Worm (Caenorhabditis elegans) whole organism, late embryonic: Measurements from ENCODE around the gene ZC449.5.

Source experiments
- F13H6.1 ChIP-seq: sonication (generic microtip); optimal IDR thresholded peaks from 2 replicates; lab custom pipeline; 2016; ENCODE audit warnings: missing genetic modification characterization, missing compliant biosample characterization
- K02D7.2 ChIP-seq: sonication (generic microtip); optimal IDR thresholded peaks from 2 replicates; lab custom pipeline; 2017; ENCODE audit warnings: mild to moderate bottlenecking, missing genetic modification characterization, missing compliant biosample characterization
- ahr-1 ChIP-seq: sonication (generic microtip); optimal IDR thresholded peaks from 2 replicates; lab custom pipeline; 2016; ENCODE audit warnings: missing genetic modification characterization, missing compliant biosample characterization
- ceh-14 ChIP-seq: sonication (generic microtip); optimal IDR thresholded peaks from 2 replicates; lab custom pipeline; 2016; ENCODE audit warnings: missing genotype, missing genetic modification characterization, missing compliant biosample characterization
- ceh-18 ChIP-seq: sonication (generic microtip); optimal IDR thresholded peaks from 2 replicates; lab custom pipeline; 2016; ENCODE audit warnings: missing genetic modification characterization, missing compliant biosample characterization
- ceh-19 ChIP-seq: fragments of 200-800 bp; sonication (Bioruptor generic); optimal IDR thresholded peaks from 2 replicates; lab custom pipeline; 2018; ENCODE audit warnings: mild to moderate bottlenecking, missing genetic modification characterization, missing compliant biosample characterization
- ceh-30 ChIP-seq: fragments of 150-350 bp; optimal IDR thresholded peaks from 2 replicates; lab custom pipeline; 2014; ENCODE audit warnings: missing biosample characterization, missing genetic modification characterization
- ceh-34 ChIP-seq: sonication (generic microtip); optimal IDR thresholded peaks from 2 replicates; lab custom pipeline; 2016; ENCODE audit warnings: mild to moderate bottlenecking, missing genetic modification characterization, missing compliant biosample characterization
- ceh-6 ChIP-seq: fragments of 200-800 bp; sonication (Bioruptor generic); optimal IDR thresholded peaks from 2 replicates; lab custom pipeline; 2018; ENCODE audit warnings: mild to moderate bottlenecking, missing genetic modification characterization, missing compliant biosample characterization
- ceh-9 ChIP-seq: sonication (generic microtip); optimal IDR thresholded peaks from 2 replicates; lab custom pipeline; 2016; ENCODE audit warnings: mild to moderate bottlenecking, missing genetic modification characterization, inconsistent platforms, missing compliant biosample characterization
- dmd-4 ChIP-seq: sonication (generic microtip); optimal IDR thresholded peaks from 2 replicates; lab custom pipeline; 2016; ENCODE audit warnings: borderline replicate concordance, missing genetic modification characterization, missing compliant biosample characterization
- dve-1 ChIP-seq: sonication (generic microtip); optimal IDR thresholded peaks from 2 replicates; lab custom pipeline; 2017; ENCODE audit warnings: antibody characterized with exemption, mild to moderate bottlenecking, missing genetic modification characterization, missing compliant biosample characterization
- elt-2 ChIP-seq: sonication (generic microtip); optimal IDR thresholded peaks from 2 replicates; lab custom pipeline; 2016; ENCODE audit warnings: missing genetic modification reagents, missing genetic modification characterization, missing compliant biosample characterization
- eyg-1 ChIP-seq: sonication (generic microtip); optimal IDR thresholded peaks from 2 replicates; lab custom pipeline; 2016; ENCODE audit warnings: missing genotype, missing genetic modification characterization, missing compliant biosample characterization
- gmeb-2 ChIP-seq: sonication (generic microtip); optimal IDR thresholded peaks from 2 replicates; lab custom pipeline; 2016; ENCODE audit warnings: missing genetic modification characterization, inconsistent platforms, missing compliant biosample characterization
- hlh-13 ChIP-seq: fragments of 200-800 bp; sonication (Bioruptor generic); optimal IDR thresholded peaks from 2 replicates; lab custom pipeline; 2018; ENCODE audit warnings: mild to moderate bottlenecking, missing genetic modification characterization, missing compliant biosample characterization
- hlh-15 ChIP-seq: sonication (generic microtip); optimal IDR thresholded peaks from 2 replicates; lab custom pipeline; 2016; ENCODE audit warnings: missing genetic modification characterization, missing compliant biosample characterization
- hlh-30 ChIP-seq: sonication (generic microtip); optimal IDR thresholded peaks from 2 replicates; lab custom pipeline; 2017; ENCODE audit warnings: antibody characterized with exemption, missing genetic modification characterization, missing compliant biosample characterization; ENCODE audit not compliant: insufficient read depth
- hlh-6 ChIP-seq: sonication (generic microtip); optimal IDR thresholded peaks from 2 replicates; lab custom pipeline; 2016; ENCODE audit warnings: missing genotype, missing genetic modification characterization, missing compliant biosample characterization
- lim-6 ChIP-seq: sonication (generic microtip); optimal IDR thresholded peaks from 2 replicates; lab custom pipeline; 2016; ENCODE audit warnings: missing genetic modification characterization, missing compliant biosample characterization
- lin-11 ChIP-seq: fragments of 200-800 bp; sonication (Bioruptor generic); optimal IDR thresholded peaks from 2 replicates; lab custom pipeline; 2018; ENCODE audit warnings: mild to moderate bottlenecking, missing genetic modification characterization, missing compliant biosample characterization
- madf-2 ChIP-seq: sonication (generic microtip); optimal IDR thresholded peaks from 2 replicates; lab custom pipeline; 2017; ENCODE audit warnings: missing genetic modification characterization, missing compliant biosample characterization
- nfya-1 ChIP-seq: sonication (generic microtip); optimal IDR thresholded peaks from 2 replicates; lab custom pipeline; 2017; ENCODE audit warnings: missing genetic modification characterization, mild to moderate bottlenecking, missing compliant biosample characterization, antibody characterized with exemption, moderate library complexity
- nhr-11 ChIP-seq: fragments of 150-350 bp; optimal IDR thresholded peaks from 2 replicates; lab custom pipeline; 2014; ENCODE audit warnings: missing biosample characterization, missing genetic modification characterization
- nhr-232 ChIP-seq: sonication (generic microtip); optimal IDR thresholded peaks from 2 replicates; lab custom pipeline; 2016; ENCODE audit warnings: missing genetic modification characterization, missing compliant biosample characterization
- npax-4 ChIP-seq: sonication (generic microtip); optimal IDR thresholded peaks from 2 replicates; lab custom pipeline; 2016; ENCODE audit warnings: missing genetic modification characterization, missing compliant biosample characterization
- pag-3 ChIP-seq: sonication (generic microtip); optimal IDR thresholded peaks from 2 replicates; lab custom pipeline; 2016; ENCODE audit warnings: missing compliant biosample characterization, missing genetic modification characterization, borderline replicate concordance
- pha-2 ChIP-seq: sonication (generic microtip); optimal IDR thresholded peaks from 2 replicates; lab custom pipeline; 2017; ENCODE audit warnings: mild to moderate bottlenecking, missing genetic modification characterization, missing compliant biosample characterization
- pqm-1 ChIP-seq: sonication (generic microtip); optimal IDR thresholded peaks from 2 replicates; lab custom pipeline; 2016; ENCODE audit warnings: missing genetic modification characterization, missing compliant biosample characterization
- ref-2 ChIP-seq: sonication (generic microtip); optimal IDR thresholded peaks from 2 replicates; lab custom pipeline; 2016; ENCODE audit warnings: missing genetic modification characterization, missing compliant biosample characterization
- rnt-1 ChIP-seq: sonication (generic microtip); optimal IDR thresholded peaks from 2 replicates; lab custom pipeline; 2016; ENCODE audit warnings: missing genetic modification characterization, missing compliant biosample characterization
- sdc-2 ChIP-seq: sonication (generic microtip); optimal IDR thresholded peaks from 2 replicates; lab custom pipeline; 2016; ENCODE audit warnings: missing genotype, missing genetic modification characterization, missing compliant biosample characterization
- sox-2 ChIP-seq: fragments of 200-800 bp; sonication (Bioruptor generic); IDR thresholded peaks from 2 replicates; pipeline ENCODE4 v1.3.6; 2022; ENCODE audit warnings: missing genetic modification reagents, missing genetic modification characterization, missing compliant biosample characterization
- tbx-2 ChIP-seq: sonication (generic microtip); optimal IDR thresholded peaks from 2 replicates; lab custom pipeline; 2016; ENCODE audit warnings: missing genetic modification characterization, missing compliant biosample characterization
- unc-42 ChIP-seq: sonication (generic microtip); optimal IDR thresholded peaks from 2 replicates; lab custom pipeline; 2016; ENCODE audit warnings: missing genotype, missing genetic modification characterization, missing compliant biosample characterization
- zip-5 ChIP-seq: sonication (generic microtip); optimal IDR thresholded peaks from 2 replicates; lab custom pipeline; 2016; ENCODE audit warnings: missing genetic modification characterization, missing compliant biosample characterization

Gene ZC449.5

DNA sequence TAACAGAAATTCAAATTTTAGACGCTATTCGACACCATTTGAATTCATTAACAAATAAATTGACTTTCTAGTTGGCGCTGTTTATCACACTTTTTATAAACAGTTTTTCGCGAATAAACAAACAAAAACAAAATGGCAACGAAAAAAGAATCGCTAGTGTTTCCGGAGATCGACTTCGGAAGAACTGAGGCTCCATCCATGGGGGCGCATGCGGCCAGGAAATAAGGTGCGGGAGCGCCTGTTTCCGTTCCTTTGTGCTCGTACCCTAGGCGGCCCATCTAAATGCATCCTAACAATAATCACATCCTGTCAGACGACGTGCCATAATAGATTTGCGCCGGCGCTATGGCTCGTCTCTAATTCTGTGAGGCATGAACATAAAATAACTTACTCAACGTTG is 46.5 kb upstream of the ZC449.5 start:
- TF ChIP-seq lin-11 (tag; lab: Kevin White, UChicago): no peak
- TF ChIP-seq ceh-9: no peak
- TF ChIP-seq sox-2 (GFP tag; lab: Robert Waterston, UW): no peak
- no peak for TF ChIP-seq ref-2
- TF ChIP-seq unc-42: no peak
- TF ChIP-seq zip-5: no peak
- no peak for TF ChIP-seq ceh-19 (GFP tag; lab: Kevin White, UChicago)
- no peak for TF ChIP-seq nhr-11
- TF ChIP-seq F13H6.1 (tag; lab: Kevin White, UChicago): no peak
- no peak for TF ChIP-seq hlh-15 (tag; lab: Kevin White, UChicago)
- no peak for TF ChIP-seq ceh-14 (tag; lab: Kevin White, UChicago)
- TF ChIP-seq eyg-1 (tag; lab: Kevin White, UChicago): no peak
- no peak for TF ChIP-seq ceh-6 (GFP tag; lab: Kevin White, UChicago)
- TF ChIP-seq rnt-1 (tag; lab: Kevin White, UChicago): no peak
- TF ChIP-seq pha-2 (tag; lab: Kevin White, UChicago): no peak
- no peak for TF ChIP-seq dve-1
- no peak for TF ChIP-seq nhr-232
- no peak for TF ChIP-seq gmeb-2 (tag; lab: Kevin White, UChicago)
- TF ChIP-seq lim-6 (tag; lab: Kevin White, UChicago): no peak

DNA sequence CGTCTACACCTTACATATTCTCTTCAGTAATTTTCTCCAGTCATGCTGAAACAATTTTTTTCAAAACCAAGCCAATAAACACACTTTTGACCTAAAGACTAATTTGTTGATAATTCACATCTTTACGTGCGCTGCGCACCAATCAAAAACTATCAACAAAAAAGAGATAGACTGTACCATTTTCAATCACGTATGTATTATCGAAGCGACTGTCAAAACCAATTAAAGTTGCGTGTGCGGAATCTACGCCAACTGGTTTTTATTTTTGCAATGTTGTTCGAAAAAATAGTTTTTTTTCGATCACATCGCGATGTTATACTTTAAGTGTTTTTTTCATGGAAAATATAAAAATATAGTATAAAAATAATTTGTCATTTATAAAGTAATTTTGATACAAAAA is 41.7 kb upstream of the ZC449.5 start:
- TF ChIP-seq lin-11 (tag; lab: Kevin White, UChicago) (no peak), gmeb-2 (tag; lab: Kevin White, UChicago) (no peak), npax-4 (tag; lab: Kevin White, UChicago) (no peak), ceh-18 (tag; lab: Kevin White, UChicago) (no peak), unc-42 (no peak), ceh-6 (GFP tag; lab: Kevin White, UChicago) (no peak), nfya-1 (no peak), madf-2 (tag; lab: Kevin White, UChicago) (no peak), sox-2 (GFP tag; lab: Robert Waterston, UW) (no peak)

DNA sequence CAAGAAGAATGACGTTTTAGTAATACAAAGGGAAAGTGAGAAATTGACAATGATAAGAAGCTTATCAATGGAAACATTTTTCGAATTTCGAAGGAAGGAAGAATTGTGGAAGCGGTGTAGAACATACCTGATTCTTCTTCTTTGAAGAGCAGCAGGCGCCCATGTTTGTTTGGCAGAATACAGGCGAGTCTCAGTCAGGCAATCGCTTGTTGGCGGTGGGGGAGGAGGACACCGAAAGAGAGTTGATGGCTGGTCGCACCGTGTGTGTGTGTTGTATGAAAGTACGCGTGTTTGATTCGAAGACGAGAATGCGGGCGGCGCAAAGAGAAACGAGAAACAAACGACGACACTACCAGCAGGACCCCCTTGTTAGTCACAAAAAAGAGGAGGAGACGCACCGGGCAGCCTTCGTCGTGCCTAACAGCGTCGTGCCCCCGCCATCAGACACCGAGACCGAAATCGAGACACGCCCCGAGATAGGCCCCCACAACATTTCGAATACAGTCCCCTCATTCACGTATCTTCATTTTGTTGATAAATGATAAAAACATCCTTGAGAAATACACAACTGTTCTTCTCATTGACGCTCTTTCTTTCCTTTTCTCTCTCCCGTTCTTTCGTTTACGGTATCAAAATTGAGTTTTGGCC is 40.2 kb upstream of the ZC449.5 start, which contains the start of gene cal-5:
Gene cal-5, minus strand, starts transcription at position 266 of the 648 bp plus-strand sequence.
- TF ChIP-seq dmd-4 (peak; percentile 6), sdc-2 (peak; percentile 42), tbx-2 (peak; percentile 27), hlh-30 (no peak), ref-2 (peak; percentile 43), pqm-1 (tag; lab: Kevin White, UChicago) (peak; percentile 43), ceh-30 (tag; lab: Kevin White, UChicago) (no peak), zip-5 (no peak), hlh-6 (tag; lab: Kevin White, UChicago) (peak; percentile 71), ceh-18 (tag; lab: Kevin White, UChicago) (peak; percentile 8), elt-2 (tag; lab: Kevin White, UChicago) (peak; percentile 13), ceh-14 (tag; lab: Kevin White, UChicago) (no peak)

DNA sequence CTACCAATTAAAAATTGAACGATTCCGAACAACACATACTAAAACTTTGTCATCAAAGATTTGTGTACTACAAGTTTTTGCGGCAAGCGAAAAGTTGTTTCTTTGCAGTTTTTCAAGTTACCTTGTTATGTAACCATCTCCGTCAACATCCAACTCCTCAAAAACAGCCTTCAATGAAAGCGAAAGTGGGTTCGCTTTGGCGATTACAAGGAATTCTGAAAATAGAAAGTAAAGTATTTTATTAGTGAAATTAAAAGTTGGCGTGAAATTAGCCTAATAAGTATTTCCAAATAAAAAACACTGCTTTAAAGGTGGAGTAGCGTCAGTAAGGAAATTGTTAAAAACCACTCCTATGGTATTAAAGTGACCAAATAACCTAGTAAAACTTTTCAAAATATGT is 38.0 kb upstream of the ZC449.5 start:
- TF ChIP-seq K02D7.2 (tag; lab: Kevin White, UChicago) (no peak), nfya-1 (no peak), hlh-13 (GFP tag; lab: Kevin White, UChicago) (no peak), ceh-34 (tag; lab: Kevin White, UChicago) (no peak), ahr-1 (no peak), sdc-2 (no peak), pag-3 (tag; lab: Kevin White, UChicago) (no peak), elt-2 (tag; lab: Kevin White, UChicago) (no peak)
